Fruit fly (Drosophila melanogaster): ENCODE data around the gene CG46281.

CG46281 gene

DNA sequence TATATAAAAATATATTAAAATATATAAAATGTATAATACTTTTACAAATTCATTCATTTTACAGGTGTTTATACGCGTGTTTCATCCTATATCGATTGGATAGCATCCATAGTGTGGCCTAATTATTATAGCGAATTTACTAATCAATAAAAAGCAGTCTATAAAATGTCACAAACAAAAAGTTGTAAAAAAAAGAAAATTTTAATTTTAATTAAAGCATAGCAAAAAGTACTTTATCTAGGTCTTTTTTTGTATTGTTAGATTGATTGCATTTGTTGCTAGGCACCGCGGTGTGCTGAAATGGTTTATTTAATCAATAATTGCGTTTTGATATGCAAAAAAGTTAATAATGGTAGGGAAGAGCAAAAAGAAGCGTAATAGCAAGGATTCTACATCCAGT, 13.8 kb upstream of the CG46281 start, which contains the start of gene CG45122:
TSS of gene CG45122 (plus strand) at position 301 of the 400 bp plus-strand sequence.
- TF ChIP-seq C15 (GFP tag; IDR thresholded peaks at IDR 0.05) (no peak), Sry-δ (GFP tag; optimal IDR thresholded peaks at IDR 0.05) (no peak)

DNA sequence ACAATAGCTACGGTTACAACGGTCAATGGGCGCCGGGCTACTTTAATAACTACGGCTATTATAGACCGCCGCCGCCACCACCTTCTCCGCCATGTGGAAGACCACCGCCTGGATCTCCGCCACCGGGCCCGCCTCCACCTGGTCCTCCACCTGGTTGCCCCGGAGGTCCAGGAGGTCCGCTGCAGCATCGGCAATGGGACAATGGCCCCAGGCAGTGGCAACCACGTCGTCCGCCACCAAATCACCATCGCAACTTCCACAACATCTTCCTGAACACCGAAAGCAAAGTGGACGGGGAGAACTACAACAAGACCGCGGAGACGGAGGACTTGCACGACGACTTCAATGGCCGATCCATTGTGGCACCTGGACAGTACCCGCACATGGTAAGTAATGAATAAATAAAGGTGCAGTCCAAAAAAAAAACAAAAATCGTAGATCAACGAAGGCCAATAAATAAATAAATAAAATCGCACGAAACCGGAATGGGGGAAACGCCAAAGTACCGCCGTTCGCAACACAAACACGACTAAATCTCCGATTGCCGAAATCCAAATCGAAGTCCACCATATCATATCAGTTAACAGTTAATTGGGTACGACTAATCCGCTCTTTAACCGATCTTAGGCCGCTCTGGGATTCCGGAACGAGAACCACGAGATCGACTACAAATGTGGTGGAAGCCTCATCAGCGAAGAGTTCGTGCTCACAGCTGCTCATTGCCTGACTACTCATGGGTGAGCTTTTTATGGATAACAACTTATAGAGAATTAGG, 12.3 kb upstream of the CG46281 start, which contains the start of gene snk:
TSS of gene snk (minus strand) at position 513 of the 775 bp plus-strand sequence.
- TF ChIP-seq CG3163 (GFP tag; optimal IDR thresholded peaks at IDR 0.05) (no peak), Mes4 (GFP tag; optimal IDR thresholded peaks at IDR 0.05) (no peak), jumu (GFP tag; optimal IDR thresholded peaks at IDR 0.05) (no peak), phol (tag; optimal IDR thresholded peaks at IDR 0.05) (no peak), run (tag; optimal IDR thresholded peaks at IDR 0.05) (no peak), mld (GFP tag; IDR thresholded peaks at IDR 0.05; ENCODE audit: partially characterized antibody) (no peak), Hr39 (optimal IDR thresholded peaks at IDR 0.05) (peak; percentile 36), CG15269 (tag; optimal IDR thresholded peaks at IDR 0.05) (no peak), Trl (optimal IDR thresholded peaks at IDR 0.05) (peak in 1 of 2 experiments; percentile 38), Trl (GFP tag; optimal IDR thresholded peaks at IDR 0.05) (no peak), Ets65A (GFP tag) (peak; percentile 54), mirr (GFP tag; optimal IDR thresholded peaks at IDR 0.05) (no peak), schlank (tag; optimal IDR thresholded peaks at IDR 0.05) (no peak), chinmo (GFP tag; IDR thresholded peaks at IDR 0.05; ENCODE audit: partially characterized antibody) (0 out of 4 replicates have a peak, but pooled peaks have one; percentile 61), croc (GFP tag; conservative IDR thresholded peaks at IDR 0.05) (no peak), CG7357 (GFP tag; IDR thresholded peaks at IDR 0.05) (no peak), Nf-YB (GFP tag; optimal IDR thresholded peaks at IDR 0.05) (no peak), Med (GFP tag) (peak; percentile 66), sim (GFP tag; IDR thresholded peaks at IDR 0.05) (0 out of 2 replicates have a peak, but pooled peaks have one; percentile 5), hb (GFP tag; IDR thresholded peaks at IDR 0.05; ENCODE audit: partially characterized antibody) (0 out of 3 replicates have a peak, but pooled peaks have one; percentile 8), CG31365 (tag; optimal IDR thresholded peaks at IDR 0.05) (no peak), CG6689 (GFP tag; IDR thresholded peaks at IDR 0.05) (no peak), exex (tag; optimal IDR thresholded peaks at IDR 0.05) (peak; percentile 34), CG34376 (GFP tag; optimal IDR thresholded peaks at IDR 0.05) (no peak)

dm6 chr3R:13041750-13042149, 11.6 kb upstream of the CG46281 start, which contains the start of gene CG11670:
TSS of gene CG11670 (plus strand) at chr3R:13042050.
- TF ChIP-seq CG6683 (GFP tag; optimal IDR thresholded peaks at IDR 0.05) = no peak
- TF ChIP-seq CG15073 (GFP tag; optimal IDR thresholded peaks at IDR 0.05) = peak; percentile 14

- TF ChIP-seq CG11247 (GFP tag; IDR thresholded peaks at IDR 0.05) (no peak), org-1 (GFP tag; optimal IDR thresholded peaks at IDR 0.05) (no peak), Camta (GFP tag; optimal IDR thresholded peaks at IDR 0.05) (no peak), CG10321 (GFP tag; IDR thresholded peaks at IDR 0.05) (no peak), CG31388 (GFP tag; optimal IDR thresholded peaks at IDR 0.05) (no peak), ATbp (GFP tag; optimal IDR thresholded peaks at IDR 0.05) (no peak), Jarid2 (GFP tag; optimal IDR thresholded peaks at IDR 0.05) (no peak), CG16815 (GFP tag; optimal IDR thresholded peaks at IDR 0.05) (no peak), sna (GFP tag; IDR thresholded peaks at IDR 0.05; ENCODE audit: partially characterized antibody) (no peak), CG11504 (tag; optimal IDR thresholded peaks at IDR 0.05) (no peak), E2f2 (GFP tag; IDR thresholded peaks at IDR 0.05) (no peak), CG3995 (GFP tag; optimal IDR thresholded peaks at IDR 0.05) (no peak), Optix (GFP tag; IDR thresholded peaks at IDR 0.05) (0 out of 3 replicates have a peak, but pooled peaks have one; percentile 10), CG7987 (GFP tag; optimal IDR thresholded peaks at IDR 0.05) (no peak), btn (GFP tag; optimal IDR thresholded peaks at IDR 0.05) (no peak), D (optimal IDR thresholded peaks at IDR 0.05) (no peak), D (GFP tag; optimal IDR thresholded peaks at IDR 0.05) (no peak), CG16813 (GFP tag; IDR thresholded peaks at IDR 0.05; ENCODE audit: partially characterized antibody) (no peak)
Measured at dm6 chr3R:13039037-13039583, 9.0 kb upstream of the CG46281 start.

All from whole organism, embryonic.